Worm (Caenorhabditis elegans) whole organism, L4 larva: ENCODE measurements around the gene tbx-35.

Source experiments
- T20F7.1 ChIP-seq: fragments of 200-800 bp; sonication (Bioruptor generic); optimal IDR thresholded peaks from 2 replicates; lab custom pipeline; 2018; ENCODE audit warnings: mild to moderate bottlenecking, missing genetic modification characterization, missing compliant biosample characterization
- T26A8.4 ChIP-seq: fragments of 200-800 bp; sonication (Bioruptor generic); IDR thresholded peaks from 2 replicates; pipeline ENCODE4 v1.3.6; 2022; ENCODE audit warnings: missing genetic modification characterization, missing compliant biosample characterization
- Y105C5A.15 ChIP-seq: fragments of 200-800 bp; sonication (Bioruptor generic); IDR thresholded peaks from 2 replicates; pipeline ENCODE4 v1.3.6; 2022; ENCODE audit warnings: missing genetic modification characterization, missing compliant biosample characterization
- ZK546.5 ChIP-seq, 2 experiments: sonication (generic microtip); optimal IDR thresholded peaks; 2 replicates each; lab custom pipeline; 2017; ENCODE audit warnings: missing biosample characterization in 2 of 2, missing genetic modification characterization in 2 of 2
- aha-1 ChIP-seq: fragments of 150-350 bp; peaks from one replicate; lab custom pipeline; 2014; ENCODE audit warnings: missing biosample characterization, missing genetic modification characterization
- attf-4 ChIP-seq: sonication (generic microtip); optimal IDR thresholded peaks from 3 replicates; lab custom pipeline; 2017; ENCODE audit warnings: missing biosample characterization, missing genetic modification characterization
- ceh-20 ChIP-seq: fragments of 200-800 bp; sonication (Bioruptor generic); IDR thresholded peaks from 2 replicates; pipeline ENCODE4 v1.3.6; 2022; ENCODE audit warnings: missing genetic modification reagents, missing genetic modification characterization, missing compliant biosample characterization
- ceh-62 ChIP-seq: sonication (generic microtip); optimal IDR thresholded peaks from 2 replicates; lab custom pipeline; 2017; ENCODE audit warnings: missing biosample characterization, missing genetic modification characterization
- ces-1 ChIP-seq: fragments of 150-350 bp; sonication (generic microtip); optimal IDR thresholded peaks from 4 replicates; lab custom pipeline; 2014; ENCODE audit warnings: missing biosample characterization, missing genetic modification reagents, missing genetic modification characterization
- cey-2 ChIP-seq: sonication (generic microtip); optimal IDR thresholded peaks from 3 replicates; lab custom pipeline; 2017; ENCODE audit warnings: missing genetic modification characterization, mild to moderate bottlenecking, missing compliant biosample characterization, antibody characterized with exemption, borderline replicate concordance; ENCODE audit not compliant: insufficient read depth
- ctbp-1 ChIP-seq: fragments of 200-800 bp; sonication (Bioruptor generic); IDR thresholded peaks from 2 replicates; pipeline ENCODE4 v1.3.6; 2022; ENCODE audit warnings: missing genetic modification reagents, missing genetic modification characterization, missing compliant biosample characterization
- daf-12 ChIP-seq: fragments of 150-350 bp; optimal IDR thresholded peaks from 2 replicates; lab custom pipeline; 2014; ENCODE audit warnings: missing biosample characterization, missing genetic modification reagents, missing genetic modification characterization
- dmd-9 ChIP-seq: fragments of 200-800 bp; sonication (Bioruptor generic); IDR thresholded peaks from 2 replicates; pipeline ENCODE4 v1.3.6; 2022; ENCODE audit warnings: missing genetic modification reagents, missing genetic modification characterization, missing compliant biosample characterization
- dpl-1 ChIP-seq: fragments of 150-350 bp; optimal IDR thresholded peaks from 2 replicates; lab custom pipeline; 2014; ENCODE audit warnings: missing biosample characterization, missing genetic modification reagents, missing genetic modification characterization
- dve-1 ChIP-seq: sonication (generic microtip); optimal IDR thresholded peaks from 2 replicates; lab custom pipeline; 2017; ENCODE audit warnings: antibody characterized with exemption, mild to moderate bottlenecking, missing genetic modification characterization, missing compliant biosample characterization; ENCODE audit not compliant: insufficient read depth
- fos-1 ChIP-seq: fragments of 150-350 bp; optimal IDR thresholded peaks from 2 replicates; lab custom pipeline; 2014; ENCODE audit warnings: missing biosample characterization, missing genetic modification characterization
- hif-1 ChIP-seq, 2 experiments: sonication (generic microtip); optimal IDR thresholded peaks; 2 replicates each; lab custom pipeline; 2016 to 2017; ENCODE audit warnings: missing compliant biosample characterization in 2 of 2, missing genetic modification characterization in 2 of 2, missing genetic modification reagents in 2 of 2, missing genotype in 2 of 2, mild to moderate bottlenecking in 1 of 2
- hlh-11 ChIP-seq: fragments of 200-800 bp; sonication (Bioruptor generic); optimal IDR thresholded peaks from 2 replicates; lab custom pipeline; 2018; ENCODE audit warnings: mild to moderate bottlenecking, missing genetic modification characterization, missing compliant biosample characterization
- hmg-1.1 ChIP-seq: fragments of 200-800 bp; sonication (Bioruptor generic); IDR thresholded peaks from 2 replicates; pipeline ENCODE4 v1.3.6; 2022; ENCODE audit warnings: missing genetic modification reagents, missing genetic modification characterization, missing compliant biosample characterization
- jun-1 ChIP-seq: fragments of 150-350 bp; optimal IDR thresholded peaks from 2 replicates; lab custom pipeline; 2014; ENCODE audit warnings: missing biosample characterization, missing genetic modification reagents, missing genetic modification characterization
- lim-7 ChIP-seq: fragments of 200-800 bp; sonication (Bioruptor generic); IDR thresholded peaks from 2 replicates; pipeline ENCODE4 v1.3.6; 2022; ENCODE audit warnings: missing genetic modification characterization, missing compliant biosample characterization
- lin-38 ChIP-seq: fragments of 200-800 bp; sonication (Bioruptor generic); IDR thresholded peaks from 2 replicates; pipeline ENCODE4 v1.3.6; 2022; ENCODE audit warnings: missing genetic modification reagents, missing genetic modification characterization, missing compliant biosample characterization
- lsy-2 ChIP-seq, 2 experiments: fragments of 150-350 bp in 1 of 2; sonication (generic microtip) in 1 of 2; optimal IDR thresholded peaks; 2 replicates each; lab custom pipeline; 2014 to 2017; ENCODE audit warnings: missing biosample characterization in 2 of 2, missing genetic modification characterization in 2 of 2
- mdl-1 ChIP-seq, 2 experiments: fragments of 150-350 bp in 1 of 2; sonication (generic microtip) in 1 of 2; optimal IDR thresholded peaks; 2 replicates each; lab custom pipeline; 2014 to 2017; ENCODE audit warnings: missing biosample characterization in 2 of 2, missing genetic modification characterization in 2 of 2
- mdt-29 ChIP-seq: fragments of 200-800 bp; sonication (Bioruptor generic); IDR thresholded peaks from 2 replicates; pipeline ENCODE4 v1.3.6; 2022; ENCODE audit warnings: missing genetic modification reagents, missing genetic modification characterization, missing compliant biosample characterization
- mep-1 ChIP-seq: fragments of 150-350 bp; sonication (generic microtip); optimal IDR thresholded peaks from 3 replicates; lab custom pipeline; 2014; ENCODE audit warnings: missing biosample characterization, missing genetic modification characterization
- mes-2 ChIP-seq: sonication (generic microtip); optimal IDR thresholded peaks from 2 replicates; lab custom pipeline; 2016; ENCODE audit warnings: missing genotype, mild to moderate bottlenecking, missing genetic modification characterization, missing compliant biosample characterization; ENCODE audit not compliant: poor library complexity, severe bottlenecking
- mxl-2 ChIP-seq: fragments of 200-800 bp; sonication (Bioruptor generic); conservative IDR thresholded peaks from 2 replicates; pipeline ENCODE4 v1.3.6; 2022; ENCODE audit warnings: missing genetic modification reagents, missing genetic modification characterization, missing compliant biosample characterization
- mxl-3 ChIP-seq: fragments of 200-800 bp; sonication (Bioruptor generic); optimal IDR thresholded peaks from 2 replicates; lab custom pipeline; 2018; ENCODE audit warnings: mild to moderate bottlenecking, missing genetic modification characterization, missing compliant biosample characterization
- nhr-102 ChIP-seq: sonication (generic microtip); optimal IDR thresholded peaks from 2 replicates; lab custom pipeline; 2016; ENCODE audit warnings: mild to moderate bottlenecking, missing genetic modification characterization, moderate library complexity, missing compliant biosample characterization
- nhr-237 ChIP-seq: sonication (generic microtip); optimal IDR thresholded peaks from 2 replicates; lab custom pipeline; 2017; ENCODE audit warnings: missing biosample characterization, missing genetic modification characterization
- nhr-25 ChIP-seq: sonication (generic microtip); optimal IDR thresholded peaks from 2 replicates; lab custom pipeline; 2017; ENCODE audit warnings: missing genetic modification characterization, mild to moderate bottlenecking, missing compliant biosample characterization, antibody characterized with exemption, moderate library complexity, borderline replicate concordance; ENCODE audit not compliant: insufficient read depth
- nhr-28 ChIP-seq: fragments of 150-350 bp; optimal IDR thresholded peaks from 2 replicates; lab custom pipeline; 2014; ENCODE audit warnings: missing biosample characterization, missing genetic modification characterization
- nhr-6 ChIP-seq: fragments of 150-350 bp; optimal IDR thresholded peaks from 2 replicates; lab custom pipeline; 2014; ENCODE audit warnings: missing biosample characterization, missing genetic modification characterization
- php-3 ChIP-seq: fragments of 200-800 bp; sonication (Bioruptor generic); IDR thresholded peaks from 2 replicates; pipeline ENCODE4 v1.3.6; 2022; ENCODE audit warnings: missing genetic modification reagents, missing genetic modification characterization, missing compliant biosample characterization
- pqm-1 ChIP-seq: sonication (generic microtip); optimal IDR thresholded peaks from 2 replicates; lab custom pipeline; 2017; ENCODE audit warnings: missing biosample characterization, missing genetic modification characterization
- sdz-12 ChIP-seq: fragments of 200-800 bp; sonication (Bioruptor generic); optimal IDR thresholded peaks from 2 replicates; lab custom pipeline; 2018; ENCODE audit warnings: mild to moderate bottlenecking, missing genetic modification characterization, missing compliant biosample characterization
- set-16 ChIP-seq: fragments of 200-800 bp; sonication (Bioruptor generic); IDR thresholded peaks from 2 replicates; pipeline ENCODE4 v1.3.6; 2022; ENCODE audit warnings: missing genetic modification reagents, missing genetic modification characterization, missing compliant biosample characterization
- skn-1 ChIP-seq: fragments of 150-350 bp; optimal IDR thresholded peaks from 2 replicates; lab custom pipeline; 2014; ENCODE audit warnings: missing biosample characterization, missing genetic modification characterization
- snpc-1.2 ChIP-seq: fragments of 200-800 bp; sonication (Bioruptor generic); IDR thresholded peaks from 2 replicates; pipeline ENCODE4 v1.3.6; 2022; ENCODE audit warnings: missing genetic modification reagents, missing genetic modification characterization, missing compliant biosample characterization
- spr-3 ChIP-seq: fragments of 200-800 bp; sonication (Bioruptor generic); optimal IDR thresholded peaks from 2 replicates; lab custom pipeline; 2018; ENCODE audit warnings: mild to moderate bottlenecking, missing genetic modification characterization, missing compliant biosample characterization
- unc-130 ChIP-seq: sonication (generic microtip); optimal IDR thresholded peaks from 2 replicates; lab custom pipeline; 2016; ENCODE audit warnings: missing genetic modification reagents, missing genetic modification characterization, missing compliant biosample characterization
- unc-62 ChIP-seq, 3 experiments: fragments of 150-350 bp in 1 of 3; sonication (generic microtip); optimal IDR thresholded peaks in 2 of 3; peaks in 1 of 3; 1 replicate in 1 of 3; 2 replicates in 2 of 3; lab custom pipeline; 2014 to 2017; ENCODE audit warnings: missing biosample characterization in 3 of 3, missing genetic modification characterization in 3 of 3, missing genetic modification reagents in 3 of 3, missing genotype in 1 of 3
- zip-11 ChIP-seq: fragments of 200-800 bp; sonication (Bioruptor generic); IDR thresholded peaks from 2 replicates; pipeline ENCODE4 v1.3.6; 2022; ENCODE audit warnings: missing genetic modification characterization, missing compliant biosample characterization
- ztf-11 ChIP-seq: fragments of 150-350 bp; optimal IDR thresholded peaks from 2 replicates; lab custom pipeline; 2014; ENCODE audit warnings: missing biosample characterization, missing genetic modification characterization

Gene tbx-35

ce11 chrII:5572082-5572746 is 47.0 kb upstream of the tbx-35 start (continued):
- TF ChIP-seq sdz-12 (no peak), aha-1 (tag; lab: Kevin White, UChicago) (peak; percentile 82), lin-38 (GFP tag; lab: Robert Waterston, UW) (no peak), ctbp-1 (GFP tag; lab: Robert Waterston, UW) (no peak), nhr-25 (tag; lab: Kevin White, UChicago) (peak; percentile 61), mxl-2 (GFP tag; lab: Robert Waterston, UW) (no peak), mep-1 (tag; lab: Kevin White, UChicago) (peak; percentile 57), Y105C5A.15 (GFP tag; lab: Robert Waterston, UW) (no peak), dpl-1 (peak; percentile 22), mdt-29 (GFP tag; lab: Robert Waterston, UW) (no peak), lsy-2 (tag; optimal IDR thresholded peaks at IDR 0.05; lab: Kevin White, UChicago) (peak in 1 of 2 experiments; percentile 60), attf-4 (tag; lab: Kevin White, UChicago) (no peak), ceh-20 (peak; percentile 49; the same call in 1 of the 2 replicates), spr-3 (GFP tag; lab: Kevin White, UChicago) (no peak), zip-11 (no peak), jun-1 (no peak), hmg-1.1 (GFP tag; lab: Robert Waterston, UW) (peak; percentile 51), skn-1 (tag; lab: Kevin White, UChicago) (no peak), lim-7 (no peak), daf-12 (tag; lab: Kevin White, UChicago) (no peak), nhr-28 (peak; percentile 91), mes-2 (tag; lab: Kevin White, UChicago) (peak; percentile 22), ZK546.5 (tag; optimal IDR thresholded peaks at IDR 0.05; lab: Kevin White, UChicago) (no peak), dmd-9 (no peak), mdl-1 (tag; optimal IDR thresholded peaks at IDR 0.05; lab: Kevin White, UChicago) (peak in 1 of 2 experiments; percentile 46), nhr-6 (peak; percentile 19), ceh-62 (no peak), fos-1 (no peak), unc-130 (no peak), ztf-11 (tag; lab: Kevin White, UChicago) (no peak), mxl-3 (GFP tag; lab: Kevin White, UChicago) (peak; percentile 6), nhr-102 (no peak), hif-1 (tag; optimal IDR thresholded peaks at IDR 0.05; lab: Kevin White, UChicago) (no peak), dve-1 (tag; lab: Kevin White, UChicago) (peak; percentile 55), T20F7.1 (GFP tag; lab: Kevin White, UChicago) (peak; percentile 13), T26A8.4 (GFP tag; lab: Robert Waterston, UW) (no peak), pqm-1 (no peak), cey-2 (tag; lab: Kevin White, UChicago) (peak; percentile 71), ces-1 (GFP tag; lab: Kevin White, UChicago) (no peak), unc-62 (GFP tag; optimal IDR thresholded peaks at IDR 0.05 in 1 of 2; lab: Kevin White, UChicago) (no peak), unc-62 (tag; optimal IDR thresholded peaks at IDR 0.05; lab: Kevin White, UChicago) (no peak), set-16 (no peak), snpc-1.2 (no peak), php-3 (no peak), hlh-11 (tag; lab: Kevin White, UChicago) (peak; percentile 64), nhr-237 (tag; lab: Kevin White, UChicago) (no peak)
